Fruit fly (Drosophila melanogaster): Measurements from ENCODE around the gene CG17196.
A peak's percentile ranks its signal among the peaks of the same experiment; 100 is the strongest.

Gene CG17196

dm6 chr3R:25737735-25738371, 38.2 kb downstream of the CG17196 start (continued):
- peak; percentile 99 for TF ChIP-seq pdm3 (GFP tag; optimal IDR thresholded peaks at IDR 0.05)
- peak; percentile 99 for TF ChIP-seq CG3032 (tag; optimal IDR thresholded peaks at IDR 0.05)
- TF ChIP-seq lz (GFP tag; optimal IDR thresholded peaks at IDR 0.05) = peak; percentile 99
- TF ChIP-seq Sox102F (GFP tag; optimal IDR thresholded peaks at IDR 0.05) = peak; percentile 99
- peak; percentile 98 for TF ChIP-seq CG32006 (GFP tag; optimal IDR thresholded peaks at IDR 0.05)
- peak; percentile 98 for TF ChIP-seq Ets21C (GFP tag; optimal IDR thresholded peaks at IDR 0.05)
- peak; percentile 97 for TF ChIP-seq fd85E (GFP tag; optimal IDR thresholded peaks at IDR 0.05)
- TF ChIP-seq fd59A (GFP tag; optimal IDR thresholded peaks at IDR 0.05) = peak; percentile 99
- peak; percentile 96 for TF ChIP-seq CG4318 (GFP tag; optimal IDR thresholded peaks at IDR 0.05)

- no peak for TF ChIP-seq CG3032 (tag; optimal IDR thresholded peaks at IDR 0.05)
- no peak for TF ChIP-seq Hr39 (GFP tag; optimal IDR thresholded peaks at IDR 0.05)
- no peak for TF ChIP-seq CG11762 (GFP tag; optimal IDR thresholded peaks at IDR 0.05; ENCODE audit: insufficient read depth)
- TF ChIP-seq CG3919 (GFP tag; optimal IDR thresholded peaks at IDR 0.05) = no peak
- TF ChIP-seq Met (GFP tag; optimal IDR thresholded peaks at IDR 0.05) = no peak
- no peak for TF ChIP-seq topi (GFP tag; optimal IDR thresholded peaks at IDR 0.05)
- no peak for TF ChIP-seq CG11294 (GFP tag; IDR thresholded peaks at IDR 0.05)
- TF ChIP-seq Ets21C (GFP tag; optimal IDR thresholded peaks at IDR 0.05) = no peak
- no peak for TF ChIP-seq CG10631 (GFP tag; optimal IDR thresholded peaks at IDR 0.05)
Observed at dm6 chr3R:25735801-25736068, 40.3 kb downstream of the CG17196 start.

dm6 chr3R:25734967-25735800, 40.9 kb downstream of the CG17196 start:
- no peak for TF ChIP-seq pdm3 (GFP tag; optimal IDR thresholded peaks at IDR 0.05)
- peak; percentile 59 for TF ChIP-seq vri (GFP tag; optimal IDR thresholded peaks at IDR 0.05)
